Fruit fly (Drosophila melanogaster): ENCODE data around the gene cv.

DNA sequence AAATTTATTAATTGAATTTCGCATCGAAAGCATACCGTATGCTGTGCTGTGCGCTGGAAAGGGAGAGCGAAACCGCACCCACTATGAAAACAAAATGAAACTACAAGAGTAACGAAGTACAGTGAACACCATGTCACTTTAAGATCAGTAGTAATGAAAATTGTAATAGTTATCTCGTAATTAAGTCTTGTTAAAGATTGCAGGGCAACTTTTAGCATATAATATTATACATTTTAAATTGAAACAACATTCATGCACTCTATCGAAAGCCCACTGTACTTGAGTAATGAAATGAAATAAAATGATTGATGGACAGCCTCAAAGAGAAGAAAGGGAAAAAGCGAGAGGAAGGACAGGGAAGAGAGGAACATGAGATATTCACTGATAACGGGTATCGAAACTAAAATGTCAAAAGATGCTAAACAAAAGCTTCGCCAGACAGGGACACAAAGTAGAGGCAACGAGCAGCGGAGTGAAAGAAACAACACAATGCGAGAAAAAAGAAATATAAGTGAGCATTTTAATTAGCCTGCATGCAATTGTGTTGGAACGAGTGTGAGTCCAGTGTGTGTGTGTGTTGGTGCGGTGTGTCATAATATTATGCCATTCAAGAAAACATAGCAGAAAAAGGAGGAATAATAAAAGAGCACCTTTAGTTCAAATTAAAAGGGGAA is 45.6 kb downstream of the cv start:
- no peak for TF ChIP-seq repo (GFP tag; optimal IDR thresholded peaks at IDR 0.05)
- no peak for TF ChIP-seq gcm2 (GFP tag; optimal IDR thresholded peaks at IDR 0.05)
- TF ChIP-seq p53 (GFP tag; optimal IDR thresholded peaks at IDR 0.05), result no peak
- peak; percentile 58 for TF ChIP-seq CG6813 (GFP tag; optimal IDR thresholded peaks at IDR 0.05)
- TF ChIP-seq ci (GFP tag; IDR thresholded peaks at IDR 0.05), result peak; percentile 90
- peak; percentile 94 for TF ChIP-seq Med (GFP tag)
- no peak for TF ChIP-seq Sin3A (optimal IDR thresholded peaks at IDR 0.05)
